Fruit fly (Drosophila melanogaster): ENCODE measurements around the gene SelR.

The SelR gene

dm6 chr3R:10868427-10868962 is at the start of gene SelR, which contains the start of gene Tsp86D (continued):
- TF ChIP-seq hb (GFP tag; IDR thresholded peaks at IDR 0.05; ENCODE audit: partially characterized antibody): 0 out of 3 replicates have a peak, but pooled peaks have one; percentile 28
- TF ChIP-seq Fer3 (tag; optimal IDR thresholded peaks at IDR 0.05): peak; percentile 36
- TF ChIP-seq CG12299 (tag; optimal IDR thresholded peaks at IDR 0.05): peak; percentile 80
- TF ChIP-seq CG12104 (GFP tag; optimal IDR thresholded peaks at IDR 0.05): peak; percentile 48
- TF ChIP-seq Ets97D (GFP tag; optimal IDR thresholded peaks at IDR 0.05): peak; percentile 69
- peak; percentile 33 for TF ChIP-seq ERR (GFP tag; optimal IDR thresholded peaks at IDR 0.05)
- 0 out of 2 replicates have a peak, but pooled peaks have one; percentile 27 for TF ChIP-seq NFAT (GFP tag; IDR thresholded peaks at IDR 0.05)
- peak; percentile 89 for TF ChIP-seq CG34376 (GFP tag; optimal IDR thresholded peaks at IDR 0.05)
- TF ChIP-seq Six4 (GFP tag; optimal IDR thresholded peaks at IDR 0.05): no peak
- no peak for TF ChIP-seq toy (GFP tag; IDR thresholded peaks at IDR 0.05)
- TF ChIP-seq gsb-n (tag; optimal IDR thresholded peaks at IDR 0.05): peak; percentile 16
- TF ChIP-seq CG8478 (optimal IDR thresholded peaks at IDR 0.05): no peak
- TF ChIP-seq CG42726 (GFP tag; IDR thresholded peaks at IDR 0.05; ENCODE audit: partially characterized antibody): peak; percentile 72
- no peak for TF ChIP-seq CG14014 (GFP tag; IDR thresholded peaks at IDR 0.05)
- peak; percentile 72 for TF ChIP-seq nmo (GFP tag; optimal IDR thresholded peaks at IDR 0.05)
- 0 out of 2 replicates have a peak, but pooled peaks have one; percentile 11 for TF ChIP-seq Nf-YA (GFP tag; IDR thresholded peaks at IDR 0.05)
- TF ChIP-seq slbo (GFP tag; IDR thresholded peaks at IDR 0.05): no peak
- TF ChIP-seq fd96Cb (tag; optimal IDR thresholded peaks at IDR 0.05): no peak
- peak; percentile 11 for TF ChIP-seq oc (tag; optimal IDR thresholded peaks at IDR 0.05)
- no peak for TF ChIP-seq CG4707 (GFP tag; optimal IDR thresholded peaks at IDR 0.05)
- TF ChIP-seq CG34224 (GFP tag; IDR thresholded peaks at IDR 0.05; ENCODE audit: partially characterized antibody): peak; percentile 73; the same call in 2 of the 3 replicates
- no peak for TF ChIP-seq twi (tag; optimal IDR thresholded peaks at IDR 0.05)
- peak; percentile 7 for TF ChIP-seq Nf-YB (GFP tag; optimal IDR thresholded peaks at IDR 0.05)
- TF ChIP-seq Jarid2 (GFP tag; optimal IDR thresholded peaks at IDR 0.05): peak; percentile 47
- TF ChIP-seq dmrt99B (tag; optimal IDR thresholded peaks at IDR 0.05): peak; percentile 1
- TF ChIP-seq sna (GFP tag; IDR thresholded peaks at IDR 0.05; ENCODE audit: partially characterized antibody): peak; percentile 74
- no peak for TF ChIP-seq Ada2b (GFP tag; IDR thresholded peaks at IDR 0.05)
- TF ChIP-seq CG17612 (GFP tag; IDR thresholded peaks at IDR 0.05): no peak
- TF ChIP-seq sqz (GFP tag; optimal IDR thresholded peaks at IDR 0.05): peak; percentile 80
- 0 out of 2 replicates have a peak, but pooled peaks have one; percentile 21 for TF ChIP-seq CG2129 (GFP tag; IDR thresholded peaks at IDR 0.05; ENCODE audit: partially characterized antibody)
- no peak for TF ChIP-seq gce (GFP tag; IDR thresholded peaks at IDR 0.05)
- peak; percentile 69 for TF ChIP-seq Sry-δ (GFP tag; optimal IDR thresholded peaks at IDR 0.05)
- TF ChIP-seq bcd (GFP tag; optimal IDR thresholded peaks at IDR 0.05): peak; percentile 24
- TF ChIP-seq aop (GFP tag; IDR thresholded peaks at IDR 0.05): no peak
- peak; percentile 77 for TF ChIP-seq CG3847 (GFP tag; IDR thresholded peaks at IDR 0.05)
- peak; percentile 8 for TF ChIP-seq CG9437 (GFP tag; optimal IDR thresholded peaks at IDR 0.05)
- TF ChIP-seq CG10147 (GFP tag; optimal IDR thresholded peaks at IDR 0.05): peak; percentile 38
- TF ChIP-seq eve (GFP tag; optimal IDR thresholded peaks at IDR 0.05): no peak
- peak; percentile 64 for TF ChIP-seq CG8924 (tag; optimal IDR thresholded peaks at IDR 0.05)
- peak; percentile 61; the same call in 1 of the 3 replicates for TF ChIP-seq otp (GFP tag; IDR thresholded peaks at IDR 0.05)
- peak; percentile 79 for TF ChIP-seq nerfin-1 (tag; optimal IDR thresholded peaks at IDR 0.05)
- peak; percentile 24 for TF ChIP-seq CG10979 (tag; optimal IDR thresholded peaks at IDR 0.05)
- TF ChIP-seq prd (optimal IDR thresholded peaks at IDR 0.05): no peak
- TF ChIP-seq prd (GFP tag; IDR thresholded peaks at IDR 0.05): no peak
- TF ChIP-seq gcm (GFP tag; optimal IDR thresholded peaks at IDR 0.05): peak; percentile 66
- TF ChIP-seq sob (GFP tag; IDR thresholded peaks at IDR 0.05): peak; percentile 41; the same call in 1 of the 2 replicates
- TF ChIP-seq crp (GFP tag; optimal IDR thresholded peaks at IDR 0.05): peak; percentile 96 to 100
- peak; percentile 44 for TF ChIP-seq pfk (GFP tag; optimal IDR thresholded peaks at IDR 0.05)
- peak; percentile 35 for TF ChIP-seq CG15269 (tag; optimal IDR thresholded peaks at IDR 0.05)
- TF ChIP-seq fru (optimal IDR thresholded peaks at IDR 0.05): no peak

Data from whole organism, embryonic.